Worm (Caenorhabditis elegans): Measurements from ENCODE around the gene Y59E9AL.8.

ce11 chrIV:5266474-5266873 is 42.3 kb upstream of the Y59E9AL.8 start, which contains the start of gene F36H12.5:
- TF ChIP-seq snu-23 (GFP tag; optimal IDR thresholded peaks at IDR 0.05) (no peak), dpl-1 (GFP tag; optimal IDR thresholded peaks at IDR 0.05) (no peak), lin-14 (GFP tag; optimal IDR thresholded peaks at IDR 0.05) (no peak), nhr-237 (tag; optimal IDR thresholded peaks at IDR 0.05) (no peak), hpl-2 (GFP tag; optimal IDR thresholded peaks at IDR 0.05) (no peak), unc-62 (GFP tag; optimal IDR thresholded peaks at IDR 0.05) (no peak), nhr-11 (tag; optimal IDR thresholded peaks at IDR 0.05) (no peak), ces-1 (GFP tag; optimal IDR thresholded peaks at IDR 0.05) (no peak), elt-2 (tag; optimal IDR thresholded peaks at IDR 0.05) (no peak)

Measured in whole organism, L1 larva.